Fruit fly (Drosophila melanogaster) whole organism, pupa: ENCODE data around the gene Galphai.

Experiments
- CG10348 ChIP-seq: fragments of 200-800 bp; sonication (Bioruptor generic); IDR thresholded peaks from 2 replicates; pipeline ENCODE4 v1.3.6; 2022; ENCODE audit warnings: missing biosample characterization, missing genetic modification characterization
- CG12605 ChIP-seq: fragments of 200-800 bp; sonication (Bioruptor generic); IDR thresholded peaks from 2 replicates; pipeline ENCODE4 v1.3.6; 2022; ENCODE audit warnings: missing biosample characterization, missing genetic modification characterization
- CG13204 ChIP-seq: fragments of 200-800 bp; sonication (Bioruptor generic); optimal IDR thresholded peaks from 2 replicates; lab custom pipeline; 2018; ENCODE audit warnings: missing biosample characterization, mild to moderate bottlenecking, missing genetic modification characterization, moderate library complexity
- CG14655 ChIP-seq: fragments of 200-800 bp; sonication (Bioruptor generic); optimal IDR thresholded peaks from 3 replicates; lab custom pipeline; 2017; ENCODE audit warnings: mild to moderate bottlenecking, missing biosample characterization, missing genetic modification reagents, missing genetic modification characterization
- CG15710 ChIP-seq: fragments of 200-800 bp; sonication (Bioruptor generic); optimal IDR thresholded peaks from 2 replicates; lab custom pipeline; 2018; ENCODE audit warnings: missing biosample characterization, mild to moderate bottlenecking, missing genetic modification characterization, moderate library complexity
- CG17806 ChIP-seq: fragments of 200-800 bp; sonication (Bioruptor generic); optimal IDR thresholded peaks from 2 replicates; lab custom pipeline; 2018; ENCODE audit warnings: missing biosample characterization, mild to moderate bottlenecking, missing genetic modification characterization, moderate library complexity
- CG32121 ChIP-seq: fragments of 200-800 bp; sonication (Bioruptor generic); IDR thresholded peaks from 2 replicates; pipeline ENCODE4 v1.3.6; 2022; ENCODE audit warnings: missing biosample characterization, missing genetic modification characterization
- CG34367 ChIP-seq: fragments of 200-800 bp; sonication (Bioruptor generic); optimal IDR thresholded peaks from 2 replicates; lab custom pipeline; 2018; ENCODE audit warnings: missing biosample characterization, mild to moderate bottlenecking, missing genetic modification characterization
- CG4496 ChIP-seq: fragments of 200-800 bp; sonication (Bioruptor generic); IDR thresholded peaks from 3 replicates; pipeline ENCODE4 v1.3.6; 2022; ENCODE audit warnings: missing biosample characterization, missing genetic modification characterization
- CG8159 ChIP-seq: fragments of 200-800 bp; sonication (Bioruptor generic); optimal IDR thresholded peaks from 3 replicates; lab custom pipeline; 2018; ENCODE audit warnings: missing biosample characterization, mild to moderate bottlenecking, missing genetic modification characterization, moderate library complexity
- CG8301 ChIP-seq: fragments of 200-800 bp; sonication (Bioruptor generic); optimal IDR thresholded peaks from 2 replicates; lab custom pipeline; 2018; ENCODE audit warnings: missing biosample characterization, mild to moderate bottlenecking, missing genetic modification characterization
- CG9948 ChIP-seq: fragments of 200-800 bp; sonication (Bioruptor generic); optimal IDR thresholded peaks from 2 replicates; lab custom pipeline; 2018; ENCODE audit warnings: missing biosample characterization, mild to moderate bottlenecking, missing genetic modification characterization, moderate library complexity
- D1 ChIP-seq: fragments of 200-800 bp; sonication (Bioruptor generic); optimal IDR thresholded peaks from 2 replicates; lab custom pipeline; 2018; ENCODE audit warnings: missing biosample characterization, mild to moderate bottlenecking, missing genetic modification characterization, moderate library complexity
- EcR ChIP-seq: fragments of 200-800 bp; sonication (Bioruptor generic); optimal IDR thresholded peaks from 3 replicates; lab custom pipeline; 2019; ENCODE audit warnings: missing biosample characterization, missing genetic modification characterization, mild to moderate bottlenecking, moderate library complexity, missing genetic modification reagents
- Ets98B ChIP-seq: fragments of 200-800 bp; sonication (Bioruptor generic); IDR thresholded peaks from 2 replicates; pipeline ENCODE4 v1.3.6; 2022; ENCODE audit warnings: missing biosample characterization, missing genetic modification characterization
- Pif1A ChIP-seq: fragments of 200-800 bp; sonication (Bioruptor generic); optimal IDR thresholded peaks from 3 replicates; lab custom pipeline; 2016; ENCODE audit warnings: missing biosample characterization, missing genetic modification characterization
- Pif1B ChIP-seq: fragments of 200-800 bp; sonication (Bioruptor generic); optimal IDR thresholded peaks from 3 replicates; lab custom pipeline; 2016; ENCODE audit warnings: missing biosample characterization, missing genetic modification characterization
- Snoo ChIP-seq: fragments of 200-800 bp; sonication (Bioruptor generic); optimal IDR thresholded peaks from 3 replicates; lab custom pipeline; 2017; ENCODE audit warnings: missing biosample characterization, mild to moderate bottlenecking, missing genetic modification characterization, inconsistent platforms
- fd96Ca ChIP-seq: fragments of 200-800 bp; sonication (Bioruptor generic); IDR thresholded peaks from 3 replicates; pipeline ENCODE4 v1.3.6; 2022; ENCODE audit warnings: missing biosample characterization, missing genetic modification characterization
- gl ChIP-seq: fragments of 200-800 bp; sonication (Bioruptor generic); optimal IDR thresholded peaks from 2 replicates; lab custom pipeline; 2018; ENCODE audit warnings: missing biosample characterization, mild to moderate bottlenecking, missing genetic modification characterization
- rn ChIP-seq: fragments of 200-800 bp; sonication (Bioruptor generic); IDR thresholded peaks from 2 replicates; pipeline ENCODE4 v1.3.6; 2022; ENCODE audit warnings: missing biosample characterization, missing genetic modification characterization

Gene Galphai

dm6 chr3L:6979387-6980249 lies at the start of gene Galphai:
TSS of gene Galphai (minus strand) at chr3L:6980044.
- TF ChIP-seq Snoo (tag; lab: Kevin White, UChicago): no peak
- no peak for TF ChIP-seq CG32121 (GFP tag; lab: Robert Waterston, UW)
- peak; percentile 41; the same call in 1 of the 3 replicates for TF ChIP-seq fd96Ca (GFP tag; lab: Robert Waterston, UW)
- peak; percentile 25; the same call in 1 of the 2 replicates for TF ChIP-seq Ets98B
- TF ChIP-seq CG8301 (tag; lab: Kevin White, UChicago): no peak
- 0 out of 2 replicates have a peak, but pooled peaks have one; percentile 17 for TF ChIP-seq rn (GFP tag; lab: Robert Waterston, UW)
- no peak; the same call in 2 of the 3 replicates for TF ChIP-seq CG4496 (GFP tag; lab: Robert Waterston, UW)
- no peak for TF ChIP-seq CG9948 (tag; lab: Kevin White, UChicago)
- TF ChIP-seq CG8159: peak; percentile 38
- peak; percentile 67 for TF ChIP-seq EcR
- no peak for TF ChIP-seq CG14655
- TF ChIP-seq CG12605 (GFP tag; lab: Robert Waterston, UW): no peak; the same call in 1 of the 2 replicates
- TF ChIP-seq CG17806 (tag; lab: Kevin White, UChicago): no peak
- TF ChIP-seq Pif1B: peak; percentile 21
- peak; percentile 37 for TF ChIP-seq CG13204 (GFP tag; lab: Kevin White, UChicago)
- TF ChIP-seq gl (tag; lab: Kevin White, UChicago): no peak
- TF ChIP-seq CG15710 (tag; lab: Kevin White, UChicago): no peak

- TF ChIP-seq CG17806 (tag; lab: Kevin White, UChicago) (no peak), CG10348 (no peak), CG13204 (GFP tag; lab: Kevin White, UChicago) (no peak), fd96Ca (GFP tag; lab: Robert Waterston, UW) (no peak), CG14655 (no peak), CG9948 (tag; lab: Kevin White, UChicago) (no peak)
These were observed 46.9 kb upstream of the Galphai start, which contains the start of gene CG17744 for dm6 chr3L:7026694-7027093. TSS of gene CG17744 (minus strand) at chr3L:7026794.

dm6 chr3L:7013568-7014305 lies 33.9 kb upstream of the Galphai start:
- peak; percentile 49; the same call in 1 of the 3 replicates for TF ChIP-seq fd96Ca (GFP tag; lab: Robert Waterston, UW)
- TF ChIP-seq CG14655: no peak
- TF ChIP-seq CG15710 (tag; lab: Kevin White, UChicago): no peak
- no peak for TF ChIP-seq CG17806 (tag; lab: Kevin White, UChicago)
- no peak for TF ChIP-seq CG9948 (tag; lab: Kevin White, UChicago)
- TF ChIP-seq gl (tag; lab: Kevin White, UChicago): no peak
- TF ChIP-seq Pif1A: peak; percentile 23
- no peak for TF ChIP-seq CG12605 (GFP tag; lab: Robert Waterston, UW)
- TF ChIP-seq CG10348: no peak
- TF ChIP-seq Snoo (tag; lab: Kevin White, UChicago): no peak
- TF ChIP-seq CG34367 (tag; lab: Kevin White, UChicago): no peak
- no peak for TF ChIP-seq D1 (tag; lab: Kevin White, UChicago)
- TF ChIP-seq CG8301 (tag; lab: Kevin White, UChicago): no peak
- no peak for TF ChIP-seq CG8159
- no peak for TF ChIP-seq EcR
- TF ChIP-seq CG32121 (GFP tag; lab: Robert Waterston, UW): peak; percentile 65
- peak; percentile 81 for TF ChIP-seq CG4496 (GFP tag; lab: Robert Waterston, UW)
- peak; percentile 72 for TF ChIP-seq Ets98B
- no peak for TF ChIP-seq Pif1B
- no peak for TF ChIP-seq rn (GFP tag; lab: Robert Waterston, UW)
- TF ChIP-seq CG13204 (GFP tag; lab: Kevin White, UChicago): no peak

dm6 chr3L:7012271-7012670 lies 32.4 kb upstream of the Galphai start:
- no peak for TF ChIP-seq CG10348
- no peak for TF ChIP-seq CG4496 (GFP tag; lab: Robert Waterston, UW)
- TF ChIP-seq CG9948 (tag; lab: Kevin White, UChicago): no peak
- no peak for TF ChIP-seq CG14655
- TF ChIP-seq CG34367 (tag; lab: Kevin White, UChicago): no peak
- no peak for TF ChIP-seq Pif1A
- TF ChIP-seq rn (GFP tag; lab: Robert Waterston, UW): no peak
- TF ChIP-seq CG17806 (tag; lab: Kevin White, UChicago): no peak
- no peak for TF ChIP-seq CG8159
- TF ChIP-seq fd96Ca (GFP tag; lab: Robert Waterston, UW): no peak
- no peak for TF ChIP-seq CG32121 (GFP tag; lab: Robert Waterston, UW)
- no peak for TF ChIP-seq Ets98B
- TF ChIP-seq CG15710 (tag; lab: Kevin White, UChicago): no peak

dm6 chr3L:7009886-7010285 lies 30.0 kb upstream of the Galphai start:
- TF ChIP-seq gl (tag; lab: Kevin White, UChicago) (no peak), Pif1A (no peak)
- TF ChIP-seq, all 21 proteins: peak for 0
